Worm (Caenorhabditis elegans): ENCODE data around the gene T01D3.3.

T01D3.3 gene

DNA sequence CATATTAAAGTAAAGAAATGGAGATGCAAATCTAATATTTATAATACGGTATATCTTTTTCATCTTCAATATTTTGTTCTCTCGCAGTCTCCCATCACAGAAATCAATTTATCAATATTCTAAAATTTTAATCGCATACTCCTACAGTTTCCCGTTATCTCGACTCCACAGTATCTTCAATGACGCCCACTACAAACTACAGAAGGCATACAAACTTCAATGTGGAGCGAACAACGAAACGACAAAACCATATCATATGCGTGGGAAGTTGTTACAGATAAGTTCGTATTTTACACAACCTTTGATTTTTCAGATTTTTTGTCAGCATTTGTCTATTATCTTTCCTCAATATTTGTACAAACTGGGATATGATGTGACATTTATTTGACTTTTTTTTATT, 35.8 kb downstream of the T01D3.3 start:
- TF ChIP-seq bed-3 (GFP tag; optimal IDR thresholded peaks at IDR 0.05) (no peak), nhr-2 (tag; optimal IDR thresholded peaks at IDR 0.05) (no peak), hlh-1 (tag; optimal IDR thresholded peaks at IDR 0.05) (no peak), mls-2 (tag; optimal IDR thresholded peaks at IDR 0.05) (no peak), lin-13 (tag; optimal IDR thresholded peaks at IDR 0.05) (no peak), pha-4 (tag; optimal IDR thresholded peaks at IDR 0.05) (no peak)

- no peak for TF ChIP-seq mep-1 (tag; optimal IDR thresholded peaks at IDR 0.05)
These were observed 40.8 kb downstream of the T01D3.3 start, which contains the start of gene F35E12.9 for ce11 chrV:13744901-13745300. F35E12.9 (minus strand) TSS chrV:13745127.

DNA sequence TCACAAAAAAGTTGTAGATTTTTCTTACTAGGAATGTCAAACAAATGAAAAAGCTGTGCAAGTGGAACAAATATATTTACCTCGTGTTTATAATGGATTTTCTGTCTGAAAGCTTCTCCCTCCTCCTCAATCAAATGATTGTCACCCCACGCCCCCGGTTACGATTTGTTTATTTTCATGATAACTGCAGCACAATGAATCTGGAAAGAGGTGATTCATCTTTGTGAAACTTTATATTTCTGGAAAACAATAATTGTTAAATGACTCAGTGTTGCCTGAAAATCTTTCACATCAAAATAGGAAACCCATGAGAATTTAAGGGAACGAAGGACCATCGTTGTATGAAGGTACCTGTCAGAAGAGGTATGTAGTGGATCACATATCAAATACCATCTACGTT, 44.6 kb downstream of the T01D3.3 start, which contains the start of gene F35E12.10:
Gene F35E12.10 (minus strand): TSS at position 101 of the 400 bp plus-strand sequence.
- TF ChIP-seq drap-1 (GFP tag; optimal IDR thresholded peaks at IDR 0.05) (no peak), bed-3 (GFP tag; optimal IDR thresholded peaks at IDR 0.05) (no peak), lin-32 (GFP tag; optimal IDR thresholded peaks at IDR 0.05) (no peak), lin-13 (tag; optimal IDR thresholded peaks at IDR 0.05) (no peak)

ce11 chrV:13751811-13752210, 47.7 kb downstream of the T01D3.3 start, which contains the start of gene cld-9:
cld-9 (minus strand) TSS chrV:13751891.
- TF ChIP-seq unc-120 (tag; optimal IDR thresholded peaks at IDR 0.05; ENCODE audit: poor library complexity, severe bottlenecking): no peak
- no peak for TF ChIP-seq lin-13 (tag; optimal IDR thresholded peaks at IDR 0.05)
- no peak for TF ChIP-seq sptf-1 (tag; optimal IDR thresholded peaks at IDR 0.05)
- no peak for TF ChIP-seq elt-3 (tag; optimal IDR thresholded peaks at IDR 0.05)
- TF ChIP-seq mab-5 (tag; optimal IDR thresholded peaks at IDR 0.05): no peak
- no peak for TF ChIP-seq tbx-8 (GFP tag; optimal IDR thresholded peaks at IDR 0.05)

DNA sequence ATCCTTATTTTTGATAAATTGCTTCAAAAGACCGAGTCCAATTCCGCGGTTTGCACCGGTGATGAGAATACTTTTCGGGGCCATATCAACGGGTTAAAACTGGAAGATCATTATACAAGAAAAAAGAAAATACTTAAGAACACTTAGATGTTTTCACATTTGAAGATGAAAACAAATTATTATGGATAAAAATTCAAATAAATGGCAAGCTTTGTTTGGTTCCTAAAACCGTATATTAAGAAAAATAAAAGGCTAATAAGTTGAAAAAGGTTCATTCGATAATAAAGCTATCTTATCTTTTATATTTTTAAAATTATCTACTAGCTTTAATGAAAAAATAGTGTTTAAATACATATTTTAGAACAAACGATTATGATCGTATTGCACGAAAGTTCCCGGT, 49.4 kb downstream of the T01D3.3 start, which contains the start of gene F20G2.1:
Gene F20G2.1 (minus strand): TSS at position 101 of the 400 bp plus-strand sequence.
- TF ChIP-seq nhr-76 (tag; optimal IDR thresholded peaks at IDR 0.05) (no peak), nhr-237 (tag; optimal IDR thresholded peaks at IDR 0.05) (no peak), elt-3 (tag; optimal IDR thresholded peaks at IDR 0.05) (no peak), mab-5 (tag; optimal IDR thresholded peaks at IDR 0.05) (no peak), sptf-1 (tag; optimal IDR thresholded peaks at IDR 0.05) (no peak), nhr-2 (tag; optimal IDR thresholded peaks at IDR 0.05) (no peak)

ce11 chrV:13756359-13757091, 52.5 kb downstream of the T01D3.3 start, which contains the start of gene F20G2.2:
F20G2.2 (minus strand) TSS chrV:13756409.
- TF ChIP-seq hlh-1 (tag; optimal IDR thresholded peaks at IDR 0.05) (peak; percentile 6), tbx-8 (GFP tag; optimal IDR thresholded peaks at IDR 0.05) (no peak)

DNA sequence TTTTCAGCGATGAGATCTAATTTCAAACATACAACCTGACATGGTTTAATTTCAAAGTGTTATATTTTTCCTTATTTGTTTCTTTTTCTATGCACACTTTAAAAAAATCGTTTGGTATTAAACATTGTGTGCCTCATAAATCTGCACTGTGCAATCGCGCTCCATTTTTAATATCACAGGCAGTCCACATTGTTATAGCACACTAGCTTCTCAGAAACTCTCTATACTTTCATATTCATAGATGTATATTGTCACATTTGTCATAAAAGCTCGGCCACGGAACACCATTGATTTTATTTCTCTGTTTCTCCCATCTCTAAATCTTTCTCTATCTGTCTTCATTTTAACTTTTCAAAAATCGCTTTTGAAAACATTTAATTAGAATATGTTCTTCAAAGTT, 53.3 kb downstream of the T01D3.3 start:
- TF ChIP-seq ces-1 (GFP tag; optimal IDR thresholded peaks at IDR 0.05) (peak; percentile 32), ztf-11 (tag; optimal IDR thresholded peaks at IDR 0.05) (no peak), lin-13 (tag; optimal IDR thresholded peaks at IDR 0.05) (no peak)

All from whole organism, mixed stage, embryonic.